Worm (Caenorhabditis elegans): ENCODE data around the gene W03A5.2.

W03A5.2 gene

ce11 chrIII:5405628-5406084 is at the start of gene W03A5.2, which contains the start of gene Y32H12A.8:
TSS of gene W03A5.2 (plus strand) at chrIII:5406034.
TSS of gene Y32H12A.8 (minus strand) at chrIII:5406037.
- TF ChIP-seq nhr-6 (tag; optimal IDR thresholded peaks at IDR 0.05) (peak; percentile 55), Y5F2A.4 (GFP tag; optimal IDR thresholded peaks at IDR 0.05) (no peak), lsy-2 (tag; optimal IDR thresholded peaks at IDR 0.05) (peak in 1 of 2 experiments; percentile 57), dve-1 (tag; optimal IDR thresholded peaks at IDR 0.05; ENCODE audit: insufficient read depth) (peak; percentile 11), mxl-3 (GFP tag; optimal IDR thresholded peaks at IDR 0.05) (no peak), snpc-4 (tag; optimal IDR thresholded peaks at IDR 0.05) (no peak), mdl-1 (tag; optimal IDR thresholded peaks at IDR 0.05) (no peak), lim-7 (GFP tag; IDR thresholded peaks at IDR 0.05) (no peak), lin-38 (GFP tag; IDR thresholded peaks at IDR 0.05) (peak; percentile 75), hlh-30 (tag; optimal IDR thresholded peaks at IDR 0.05; ENCODE audit: insufficient read depth) (peak; percentile 56), tra-1 (GFP tag; IDR thresholded peaks at IDR 0.05) (no peak), dpl-1 (GFP tag; optimal IDR thresholded peaks at IDR 0.05) (peak; percentile 75), unc-62 (GFP tag; optimal IDR thresholded peaks at IDR 0.05 in 1 of 2) (no peak), unc-62 (tag; optimal IDR thresholded peaks at IDR 0.05) (no peak), daf-16 (GFP tag; optimal IDR thresholded peaks at IDR 0.05) (no peak), daf-16 (tag; optimal IDR thresholded peaks at IDR 0.05) (peak; percentile 35), aha-1 (tag) (peak; percentile 42), pqm-1 (tag; optimal IDR thresholded peaks at IDR 0.05) (peak; percentile 16)

ce11 chrIII:5361909-5362308 is 43.9 kb upstream of the W03A5.2 start, which contains the start of gene Y32H12A.1:
TSS of gene Y32H12A.1 (plus strand) at chrIII:5362209.
- TF ChIP-seq sdz-12 (GFP tag; optimal IDR thresholded peaks at IDR 0.05) (no peak), nhr-48 (tag; optimal IDR thresholded peaks at IDR 0.05) (no peak), nhr-76 (tag; optimal IDR thresholded peaks at IDR 0.05) (no peak), madf-5 (GFP tag; IDR thresholded peaks at IDR 0.05) (no peak), dmd-9 (GFP tag; IDR thresholded peaks at IDR 0.05) (no peak)

ce11 chrIII:5367995-5368899 is 37.6 kb upstream of the W03A5.2 start, which contains the start of gene dhs-9:
TSS of gene dhs-9 (minus strand) at chrIII:5368045.
- no peak for TF ChIP-seq lim-7 (GFP tag; IDR thresholded peaks at IDR 0.05)
- TF ChIP-seq mxl-3 (GFP tag; optimal IDR thresholded peaks at IDR 0.05): no peak
- peak in 1 of 2 experiments; percentile 20 for TF ChIP-seq hif-1 (tag; optimal IDR thresholded peaks at IDR 0.05)
- TF ChIP-seq nhr-28 (tag; optimal IDR thresholded peaks at IDR 0.05): peak; percentile 99
- peak; percentile 64 for TF ChIP-seq nhr-11 (tag; optimal IDR thresholded peaks at IDR 0.05)
- TF ChIP-seq daf-16 (GFP tag; optimal IDR thresholded peaks at IDR 0.05): peak in 1 of 2 experiments; percentile 84
- TF ChIP-seq daf-16 (tag; optimal IDR thresholded peaks at IDR 0.05): peak; percentile 99
- peak; percentile 79 for TF ChIP-seq nhr-77 (tag; optimal IDR thresholded peaks at IDR 0.05)
- peak in 1 of 2 experiments; percentile 45 for TF ChIP-seq lsy-2 (tag; optimal IDR thresholded peaks at IDR 0.05)
- TF ChIP-seq egl-27 (tag; optimal IDR thresholded peaks at IDR 0.05): no peak
- peak; percentile 51 for TF ChIP-seq nhr-6 (tag; optimal IDR thresholded peaks at IDR 0.05)
- 0 out of 2 replicates have a peak, but pooled peaks have one; percentile 44 for TF ChIP-seq T26A8.4 (GFP tag; IDR thresholded peaks at IDR 0.05)
- peak; percentile 50 for TF ChIP-seq dve-1 (tag; optimal IDR thresholded peaks at IDR 0.05; ENCODE audit: insufficient read depth)
- TF ChIP-seq ama-1 (optimal IDR thresholded peaks at IDR 0.05): peak; percentile 39
- TF ChIP-seq mep-1 (tag; optimal IDR thresholded peaks at IDR 0.05): peak; percentile 39
- TF ChIP-seq hlh-11 (tag; optimal IDR thresholded peaks at IDR 0.05): peak; percentile 59

DNA sequence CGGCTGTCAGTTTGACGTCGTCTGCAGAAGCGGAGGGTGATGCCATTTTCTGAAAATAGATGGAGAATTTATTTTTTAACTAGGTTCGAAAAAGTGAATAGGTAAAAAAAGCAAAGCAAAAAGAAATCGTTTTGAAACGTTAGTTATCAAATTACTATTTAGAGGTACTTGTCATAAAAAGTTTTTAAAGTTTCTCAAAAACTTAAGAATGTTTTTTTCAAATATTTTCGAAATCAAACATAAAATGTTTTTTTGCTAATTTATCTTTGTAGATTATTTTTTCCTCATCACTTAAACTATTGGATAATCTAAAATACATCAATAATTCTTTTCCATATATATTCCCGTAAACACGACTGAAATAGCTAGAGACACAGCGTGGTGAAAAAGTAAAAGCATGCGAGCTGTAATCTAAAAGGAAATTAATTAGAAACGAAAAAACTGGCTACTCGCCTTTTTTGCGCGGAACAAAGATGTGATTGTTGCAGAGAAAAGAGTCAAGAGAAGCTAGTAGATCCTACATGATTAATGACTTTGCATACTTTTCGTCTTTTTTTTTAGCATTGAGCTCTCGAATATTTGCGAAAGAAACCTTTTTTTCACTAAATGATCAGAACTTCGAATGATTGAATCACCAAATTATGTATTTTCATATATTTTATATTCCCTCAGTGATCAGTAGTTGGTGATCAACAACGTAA is 34.5 kb upstream of the W03A5.2 start, which contains the start of gene szy-2:
Gene szy-2, minus strand, starts transcription at position 51 of the 701 bp plus-strand sequence.
- TF ChIP-seq nhr-11 (tag; optimal IDR thresholded peaks at IDR 0.05) (no peak), unc-62 (GFP tag; optimal IDR thresholded peaks at IDR 0.05 in 1 of 2) (peak in 1 of 2 experiments; percentile 45), unc-62 (tag; optimal IDR thresholded peaks at IDR 0.05) (no peak), arid-1 (GFP tag; conservative IDR thresholded peaks at IDR 0.05) (no peak)
